Fruit fly (Drosophila melanogaster): ENCODE measurements around the gene CG4884.

Gene CG4884

dm6 chr3R:27988647-27989430 lies 29.8 kb upstream of the CG4884 start (continued):
- TF ChIP-seq CG9876 (GFP tag; optimal IDR thresholded peaks at IDR 0.05) (peak; percentile 45), Elba2 (GFP tag; optimal IDR thresholded peaks at IDR 0.05) (no peak), CG11696 (GFP tag; IDR thresholded peaks at IDR 0.05) (no peak), CG11247 (GFP tag; IDR thresholded peaks at IDR 0.05) (peak; percentile 41; the same call in 1 of the 2 replicates), HLH3B (GFP tag; IDR thresholded peaks at IDR 0.05) (peak; percentile 69), Xrp1 (GFP tag; IDR thresholded peaks at IDR 0.05) (0 out of 2 replicates have a peak, but pooled peaks have one; percentile 34), dpn (GFP tag; optimal IDR thresholded peaks at IDR 0.05) (peak in 1 of 2 experiments; percentile 11), CG10274 (GFP tag; optimal IDR thresholded peaks at IDR 0.05) (no peak), sd (tag; optimal IDR thresholded peaks at IDR 0.05) (peak; percentile 49), MESR4 (GFP tag; optimal IDR thresholded peaks at IDR 0.05) (no peak), sens-2 (GFP tag; IDR thresholded peaks at IDR 0.05) (peak; percentile 28; the same call in 1 of the 2 replicates), lola (GFP tag; optimal IDR thresholded peaks at IDR 0.05) (no peak), YL-1 (GFP tag; optimal IDR thresholded peaks at IDR 0.05) (no peak), ttk (GFP tag; IDR thresholded peaks at IDR 0.05) (no peak), Ravus (GFP tag; IDR thresholded peaks at IDR 0.05) (no peak), bab2 (GFP tag; optimal IDR thresholded peaks at IDR 0.05) (no peak), Nf-YB (GFP tag; optimal IDR thresholded peaks at IDR 0.05) (no peak), CG17912 (GFP tag; optimal IDR thresholded peaks at IDR 0.05) (no peak), slbo (GFP tag; IDR thresholded peaks at IDR 0.05) (peak; percentile 84), Vsx1 (GFP tag; optimal IDR thresholded peaks at IDR 0.05) (no peak), Xbp1 (GFP tag; optimal IDR thresholded peaks at IDR 0.05) (peak; percentile 52), jing (GFP tag; optimal IDR thresholded peaks at IDR 0.05) (peak; percentile 31), HmgD (GFP tag; optimal IDR thresholded peaks at IDR 0.05) (no peak), cato (GFP tag; optimal IDR thresholded peaks at IDR 0.05; ENCODE audit: borderline replicate concordance) (peak; percentile 38), CG10147 (GFP tag; optimal IDR thresholded peaks at IDR 0.05) (no peak), cg (GFP tag; optimal IDR thresholded peaks at IDR 0.05) (no peak), dysf (GFP tag; IDR thresholded peaks at IDR 0.05) (peak; percentile 56), Bgb (GFP tag; IDR thresholded peaks at IDR 0.05; ENCODE audit: partially characterized antibody) (peak; percentile 34; the same call in 1 of the 2 replicates), tio (GFP tag; optimal IDR thresholded peaks at IDR 0.05) (peak; percentile 40), Optix (GFP tag; IDR thresholded peaks at IDR 0.05) (no peak), CG8388 (GFP tag; optimal IDR thresholded peaks at IDR 0.05) (peak; percentile 29), Oaz (GFP tag; IDR thresholded peaks at IDR 0.05) (no peak; the same call in 1 of the 2 replicates), danr (GFP tag; IDR thresholded peaks at IDR 0.05) (no peak), lov (optimal IDR thresholded peaks at IDR 0.05) (no peak), lov (GFP tag; IDR thresholded peaks at IDR 0.05) (0 out of 3 replicates have a peak, but pooled peaks have one; percentile 32), sim (GFP tag; IDR thresholded peaks at IDR 0.05) (no peak), hb (GFP tag; IDR thresholded peaks at IDR 0.05; ENCODE audit: partially characterized antibody) (no peak), zen2 (GFP tag; IDR thresholded peaks at IDR 0.05; ENCODE audit: partially characterized antibody) (no peak), caup (GFP tag; optimal IDR thresholded peaks at IDR 0.05; ENCODE audit: severe bottlenecking) (no peak), CG1024 (GFP tag; IDR thresholded peaks at IDR 0.05) (no peak), ssp (GFP tag; IDR thresholded peaks at IDR 0.05) (peak; percentile 30; the same call in 1 of the 2 replicates), gcm (GFP tag; optimal IDR thresholded peaks at IDR 0.05) (no peak), CG7786 (GFP tag; optimal IDR thresholded peaks at IDR 0.05) (peak; percentile 58), CG10565 (GFP tag; optimal IDR thresholded peaks at IDR 0.05) (no peak), tup (GFP tag; optimal IDR thresholded peaks at IDR 0.05) (no peak), MTF-1 (GFP tag; optimal IDR thresholded peaks at IDR 0.05; ENCODE audit: borderline replicate concordance) (no peak), Antp (GFP tag; optimal IDR thresholded peaks at IDR 0.05) (peak; percentile 33), CG9437 (GFP tag; optimal IDR thresholded peaks at IDR 0.05) (peak; percentile 65), zf30C (GFP tag; optimal IDR thresholded peaks at IDR 0.05) (peak; percentile 56)
